Fruit fly (Drosophila melanogaster) whole organism: ENCODE data around the gene CG10863.

ENCODE experiments used
- CG8478 ChIP-seq: fragments of >200 bp; optimal IDR thresholded peaks from 2 replicates; lab custom pipeline; 2018; ENCODE audit warnings: inconsistent platforms
- EcR ChIP-seq, 2 experiments: fragments of >200 bp; optimal IDR thresholded peaks; 2 replicates each; lab custom pipeline; 2017; ENCODE audit warnings: missing biosample characterization in 2 of 2, missing genetic modification characterization in 2 of 2, missing genetic modification reagents in 2 of 2
- pan ChIP-seq: fragments of >200 bp; optimal IDR thresholded peaks from 2 replicates; lab custom pipeline; 2017
- psq ChIP-seq: fragments of >200 bp; optimal IDR thresholded peaks from 2 replicates; lab custom pipeline; 2017

dm6 chr3L:3931778-3932177 is 10.5 kb downstream of the CG10863 start:
- TF ChIP-seq psq (lab: Kevin White, UChicago), result no peak
- no peak for TF ChIP-seq pan
- no peak for TF ChIP-seq EcR (GFP tag; optimal IDR thresholded peaks at IDR 0.05; lab: Kevin White, UChicago)
- TF ChIP-seq CG8478 (lab: Kevin White, UChicago), result no peak
